Fruit fly (Drosophila melanogaster): ENCODE data around the gene Sbat.

Sbat gene

dm6 chr2L:2873729-2874127 lies 4.4 kb upstream of the Sbat start:
- TF ChIP-seq Ets98B (GFP tag; IDR thresholded peaks at IDR 0.05) = no peak
- no peak for TF ChIP-seq Snoo (tag; optimal IDR thresholded peaks at IDR 0.05)
- TF ChIP-seq CG10348 (GFP tag; IDR thresholded peaks at IDR 0.05) = no peak
- no peak for TF ChIP-seq CG13204 (GFP tag; optimal IDR thresholded peaks at IDR 0.05)
- TF ChIP-seq CG8159 (tag; optimal IDR thresholded peaks at IDR 0.05) = no peak
- no peak for TF ChIP-seq Pif1B (GFP tag; optimal IDR thresholded peaks at IDR 0.05)
- TF ChIP-seq CG34367 (tag; optimal IDR thresholded peaks at IDR 0.05) = no peak
- TF ChIP-seq CG32121 (GFP tag; IDR thresholded peaks at IDR 0.05) = no peak
- no peak for TF ChIP-seq CG15710 (tag; optimal IDR thresholded peaks at IDR 0.05)
- no peak for TF ChIP-seq D1 (tag; optimal IDR thresholded peaks at IDR 0.05)
- TF ChIP-seq CG12605 (GFP tag; IDR thresholded peaks at IDR 0.05) = no peak
- no peak for TF ChIP-seq CG4496 (GFP tag; IDR thresholded peaks at IDR 0.05)
- no peak for TF ChIP-seq fd96Ca (GFP tag; IDR thresholded peaks at IDR 0.05)
- TF ChIP-seq CG17806 (tag; optimal IDR thresholded peaks at IDR 0.05) = no peak

dm6 chr2L:2874185-2874541 lies 4.0 kb upstream of the Sbat start, which contains the start of gene Ifrd1:
Gene Ifrd1, minus strand, starts transcription at chr2L:2874489.
- no peak for TF ChIP-seq CG13204 (GFP tag; optimal IDR thresholded peaks at IDR 0.05)
- no peak for TF ChIP-seq CG15710 (tag; optimal IDR thresholded peaks at IDR 0.05)
- no peak for TF ChIP-seq D1 (tag; optimal IDR thresholded peaks at IDR 0.05)
- no peak for TF ChIP-seq CG17806 (tag; optimal IDR thresholded peaks at IDR 0.05)
- no peak for TF ChIP-seq gl (tag; optimal IDR thresholded peaks at IDR 0.05)
- no peak for TF ChIP-seq Snoo (tag; optimal IDR thresholded peaks at IDR 0.05)

dm6 chr2L:2874542-2875194 lies 3.5 kb upstream of the Sbat start, which contains the start of gene CG8814:
Gene CG8814, plus strand, starts transcription at chr2L:2874890.
- TF ChIP-seq Ets98B (GFP tag; IDR thresholded peaks at IDR 0.05) (peak; percentile 79), D1 (tag; optimal IDR thresholded peaks at IDR 0.05) (no peak), CG8301 (tag; optimal IDR thresholded peaks at IDR 0.05) (peak; percentile 52), CG12605 (GFP tag; IDR thresholded peaks at IDR 0.05) (peak; percentile 86), EcR (GFP tag; optimal IDR thresholded peaks at IDR 0.05) (peak; percentile 7), CG4496 (GFP tag; IDR thresholded peaks at IDR 0.05) (peak; percentile 85), gl (tag; optimal IDR thresholded peaks at IDR 0.05) (peak; percentile 85), rn (GFP tag; IDR thresholded peaks at IDR 0.05) (no peak), CG9948 (tag; optimal IDR thresholded peaks at IDR 0.05) (peak; percentile 20), CG14655 (GFP tag; optimal IDR thresholded peaks at IDR 0.05) (peak; percentile 63), fd96Ca (GFP tag; IDR thresholded peaks at IDR 0.05) (peak; percentile 67; the same call in 1 of the 3 replicates), CG8159 (tag; optimal IDR thresholded peaks at IDR 0.05) (peak; percentile 43), CG15710 (tag; optimal IDR thresholded peaks at IDR 0.05) (peak; percentile 45), Snoo (tag; optimal IDR thresholded peaks at IDR 0.05) (peak; percentile 53), CG32121 (GFP tag; IDR thresholded peaks at IDR 0.05) (peak; percentile 63; the same call in 1 of the 2 replicates), CG13204 (GFP tag; optimal IDR thresholded peaks at IDR 0.05) (no peak), Pif1B (GFP tag; optimal IDR thresholded peaks at IDR 0.05) (peak; percentile 35), CG10348 (GFP tag; IDR thresholded peaks at IDR 0.05) (no peak), CG34367 (tag; optimal IDR thresholded peaks at IDR 0.05) (no peak), Pif1A (GFP tag; optimal IDR thresholded peaks at IDR 0.05) (peak; percentile 58), CG17806 (tag; optimal IDR thresholded peaks at IDR 0.05) (peak; percentile 3)

- TF ChIP-seq Ets98B (GFP tag; IDR thresholded peaks at IDR 0.05) (peak; percentile 82), CG32121 (GFP tag; IDR thresholded peaks at IDR 0.05) (peak; percentile 68), fd96Ca (GFP tag; IDR thresholded peaks at IDR 0.05) (peak; percentile 83), D1 (tag; optimal IDR thresholded peaks at IDR 0.05) (no peak), gl (tag; optimal IDR thresholded peaks at IDR 0.05) (no peak), CG17806 (tag; optimal IDR thresholded peaks at IDR 0.05) (peak; percentile 32), CG15710 (tag; optimal IDR thresholded peaks at IDR 0.05) (peak; percentile 37), rn (GFP tag; IDR thresholded peaks at IDR 0.05) (0 out of 2 replicates have a peak, but pooled peaks have one; percentile 40), CG13204 (GFP tag; optimal IDR thresholded peaks at IDR 0.05) (no peak), CG4496 (GFP tag; IDR thresholded peaks at IDR 0.05) (peak; percentile 83), CG8301 (tag; optimal IDR thresholded peaks at IDR 0.05) (peak; percentile 31), Pif1B (GFP tag; optimal IDR thresholded peaks at IDR 0.05) (peak; percentile 11), CG34367 (tag; optimal IDR thresholded peaks at IDR 0.05) (peak; percentile 25), EcR (GFP tag; optimal IDR thresholded peaks at IDR 0.05) (no peak), Pif1A (GFP tag; optimal IDR thresholded peaks at IDR 0.05) (peak; percentile 30), CG14655 (GFP tag; optimal IDR thresholded peaks at IDR 0.05) (no peak), CG8159 (tag; optimal IDR thresholded peaks at IDR 0.05) (peak; percentile 34), CG10348 (GFP tag; IDR thresholded peaks at IDR 0.05) (no peak), Snoo (tag; optimal IDR thresholded peaks at IDR 0.05) (peak; percentile 22), CG9948 (tag; optimal IDR thresholded peaks at IDR 0.05) (peak; percentile 17), CG12605 (GFP tag; IDR thresholded peaks at IDR 0.05) (peak; percentile 49)
Measured at dm6 chr2L:2878859-2879258, 715 bp downstream of the Sbat start, which contains the start of gene RabGGTb. Gene RabGGTb, plus strand, starts transcription at chr2L:2879112.

- no peak for TF ChIP-seq CG15710 (tag; optimal IDR thresholded peaks at IDR 0.05)
- no peak for TF ChIP-seq Ets98B (GFP tag; IDR thresholded peaks at IDR 0.05)
- TF ChIP-seq CG17806 (tag; optimal IDR thresholded peaks at IDR 0.05) = no peak
- TF ChIP-seq Pif1B (GFP tag; optimal IDR thresholded peaks at IDR 0.05) = no peak
- TF ChIP-seq fd96Ca (GFP tag; IDR thresholded peaks at IDR 0.05) = no peak
- TF ChIP-seq CG8301 (tag; optimal IDR thresholded peaks at IDR 0.05) = no peak
- TF ChIP-seq CG32121 (GFP tag; IDR thresholded peaks at IDR 0.05) = peak; percentile 20; the same call in 1 of the 2 replicates
- no peak for TF ChIP-seq CG4496 (GFP tag; IDR thresholded peaks at IDR 0.05)
- peak; percentile 12 for TF ChIP-seq Pif1A (GFP tag; optimal IDR thresholded peaks at IDR 0.05)
- no peak for TF ChIP-seq D1 (tag; optimal IDR thresholded peaks at IDR 0.05)
- TF ChIP-seq Snoo (tag; optimal IDR thresholded peaks at IDR 0.05) = peak; percentile 28
- TF ChIP-seq CG13204 (GFP tag; optimal IDR thresholded peaks at IDR 0.05) = no peak
- no peak for TF ChIP-seq CG14655 (GFP tag; optimal IDR thresholded peaks at IDR 0.05)
Measured at dm6 chr2L:2882968-2883702, 5.0 kb downstream of the Sbat start.
